Worm (Caenorhabditis elegans) whole organism, young adult: ENCODE results near the gene Y54G11A.14.
A peak's percentile ranks its signal among the peaks of the same experiment; 100 is the strongest.

Source experiments
- B0035.1 ChIP-seq: sonication (generic microtip); optimal IDR thresholded peaks from 2 replicates; lab custom pipeline; 2016; ENCODE audit warnings: missing genetic modification characterization, mild to moderate bottlenecking, missing compliant biosample characterization, missing genotype, missing genetic modification reagents
- B0261.1 ChIP-seq: sonication (generic microtip); optimal IDR thresholded peaks from 2 replicates; lab custom pipeline; 2016; ENCODE audit warnings: mild to moderate bottlenecking, missing genetic modification characterization, moderate library complexity, missing compliant biosample characterization
- B0336.3 ChIP-seq: fragments of 200-800 bp; sonication (Bioruptor generic); IDR thresholded peaks from 2 replicates; pipeline ENCODE4 v1.3.6; 2022; ENCODE audit warnings: missing genetic modification characterization, missing compliant biosample characterization
- C06A6.2 ChIP-seq: fragments of 200-800 bp; sonication (Bioruptor generic); conservative IDR thresholded peaks from 2 replicates; pipeline ENCODE4 v1.3.6; 2022; ENCODE audit warnings: missing genetic modification characterization, missing compliant biosample characterization
- C17E4.6 ChIP-seq: fragments of 200-800 bp; sonication (Bioruptor generic); IDR thresholded peaks from 2 replicates; pipeline ENCODE4 v1.3.6; 2022; ENCODE audit warnings: missing genetic modification reagents, missing genetic modification characterization, missing compliant biosample characterization
- F22D6.2 ChIP-seq: sonication (generic microtip); optimal IDR thresholded peaks from 2 replicates; lab custom pipeline; 2016; ENCODE audit warnings: mild to moderate bottlenecking, missing genetic modification characterization, missing compliant biosample characterization
- F23B12.7 ChIP-seq: sonication (generic microtip); optimal IDR thresholded peaks from 2 replicates; lab custom pipeline; 2017; ENCODE audit warnings: missing genetic modification characterization, mild to moderate bottlenecking, missing compliant biosample characterization, antibody characterized with exemption, moderate library complexity; ENCODE audit not compliant: insufficient read depth
- F33H1.4 ChIP-seq: fragments of 200-800 bp; sonication (Bioruptor generic); IDR thresholded peaks from 2 replicates; pipeline ENCODE4 v1.3.6; 2022; ENCODE audit warnings: missing genetic modification reagents, missing genetic modification characterization, missing compliant biosample characterization
- F55B11.4 ChIP-seq: sonication (generic microtip); optimal IDR thresholded peaks from 2 replicates; lab custom pipeline; 2016; ENCODE audit warnings: missing compliant biosample characterization, missing genetic modification characterization, borderline replicate concordance; ENCODE audit not compliant: insufficient read depth
- F57C9.4 ChIP-seq: sonication (generic microtip); optimal IDR thresholded peaks from 2 replicates; lab custom pipeline; 2017; ENCODE audit warnings: mild to moderate bottlenecking, missing genetic modification characterization, missing compliant biosample characterization
- Y56A3A.18 ChIP-seq: fragments of 200-800 bp; sonication (Bioruptor generic); IDR thresholded peaks from 2 replicates; pipeline ENCODE4 v1.3.6; 2022; ENCODE audit warnings: missing genetic modification reagents, missing genetic modification characterization, missing compliant biosample characterization
- Y67H2A.10 ChIP-seq: fragments of 200-800 bp; sonication (Bioruptor generic); conservative IDR thresholded peaks from 2 replicates; pipeline ENCODE4 v1.3.6; 2022; ENCODE audit warnings: missing genetic modification reagents, missing genetic modification characterization, missing compliant biosample characterization
- akir-1 ChIP-seq: fragments of 200-800 bp; sonication (Bioruptor generic); optimal IDR thresholded peaks from 2 replicates; lab custom pipeline; 2018; ENCODE audit warnings: mild to moderate bottlenecking, missing genetic modification characterization, moderate library complexity, missing compliant biosample characterization
- aptf-2 ChIP-seq: fragments of 200-800 bp; sonication (Bioruptor generic); conservative IDR thresholded peaks from 2 replicates; pipeline ENCODE4 v1.3.6; 2022; ENCODE audit warnings: missing genetic modification reagents, missing genetic modification characterization, missing compliant biosample characterization
- atf-7 ChIP-seq: sonication (generic microtip); optimal IDR thresholded peaks from 2 replicates; lab custom pipeline; 2017; ENCODE audit warnings: mild to moderate bottlenecking, missing genetic modification characterization, missing compliant biosample characterization
- athp-1 ChIP-seq: sonication (generic microtip); optimal IDR thresholded peaks from 2 replicates; lab custom pipeline; 2017; ENCODE audit warnings: mild to moderate bottlenecking, missing genetic modification characterization, missing compliant biosample characterization
- cebp-1 ChIP-seq, 2 experiments: fragments of 200-800 bp in 1 of 2; sonication (Bioruptor generic) in 1 of 2; sonication (generic microtip) in 1 of 2; IDR thresholded peaks in 1 of 2; optimal IDR thresholded peaks in 1 of 2; 2 replicates each; pipeline versions ENCODE4 v1.3.6 to Lab custom; 2017 to 2022; ENCODE audit warnings: missing compliant biosample characterization in 2 of 2, missing genetic modification characterization in 2 of 2, mild to moderate bottlenecking in 1 of 2, missing genetic modification reagents in 1 of 2, moderate library complexity in 1 of 2
- ceh-27 ChIP-seq: fragments of 200-800 bp; sonication (Bioruptor generic); optimal IDR thresholded peaks from 2 replicates; lab custom pipeline; 2018; ENCODE audit warnings: mild to moderate bottlenecking, missing genetic modification characterization, moderate library complexity, missing compliant biosample characterization
- ceh-79 ChIP-seq: sonication (generic microtip); optimal IDR thresholded peaks from 2 replicates; lab custom pipeline; 2017; ENCODE audit warnings: mild to moderate bottlenecking, missing genetic modification characterization, missing compliant biosample characterization
- ceh-91 ChIP-seq: fragments of 200-800 bp; sonication (Bioruptor generic); IDR thresholded peaks from 2 replicates; pipeline ENCODE4 v1.3.6; 2022; ENCODE audit warnings: missing genetic modification reagents, missing genetic modification characterization, missing compliant biosample characterization
- chd-7 ChIP-seq: sonication (generic microtip); optimal IDR thresholded peaks from 2 replicates; lab custom pipeline; 2016; ENCODE audit warnings: mild to moderate bottlenecking, missing genetic modification characterization, moderate library complexity, missing compliant biosample characterization
- die-1 ChIP-seq: sonication (generic microtip); optimal IDR thresholded peaks from 2 replicates; lab custom pipeline; 2016; ENCODE audit warnings: missing genotype, mild to moderate bottlenecking, missing genetic modification characterization, missing compliant biosample characterization
- efl-1 ChIP-seq: fragments of 150-350 bp; optimal IDR thresholded peaks from 2 replicates; lab custom pipeline; 2014; ENCODE audit warnings: missing biosample characterization, missing genetic modification reagents, missing genetic modification characterization
- egrh-3 ChIP-seq: fragments of 200-800 bp; sonication (Bioruptor generic); IDR thresholded peaks from 2 replicates; pipeline ENCODE4 v1.3.6; 2022; ENCODE audit warnings: missing genetic modification reagents, missing genetic modification characterization, missing compliant biosample characterization
- him-1 ChIP-seq: sonication (generic microtip); optimal IDR thresholded peaks from 2 replicates; lab custom pipeline; 2016; ENCODE audit warnings: missing genotype, missing genetic modification reagents, missing genetic modification characterization, missing compliant biosample characterization
- hlh-26 ChIP-seq: fragments of 200-800 bp; sonication (Bioruptor generic); conservative IDR thresholded peaks from 2 replicates; pipeline ENCODE4 v1.3.6; 2022; ENCODE audit warnings: missing genetic modification reagents, missing genetic modification characterization, missing compliant biosample characterization
- lin-35 ChIP-seq, 3 experiments: fragments of 150-350 bp in 2 of 3; sonication (generic microtip) in 1 of 3; optimal IDR thresholded peaks; 2 replicates each; lab custom pipeline; 2014 to 2018; ENCODE audit warnings: missing biosample characterization in 3 of 3, missing genetic modification characterization in 3 of 3, missing genetic modification reagents in 3 of 3
- lin-40 ChIP-seq: sonication (generic microtip); optimal IDR thresholded peaks from 2 replicates; lab custom pipeline; 2016; ENCODE audit warnings: missing genetic modification characterization, mild to moderate bottlenecking, missing compliant biosample characterization, missing genotype, missing genetic modification reagents
- lsl-1 ChIP-seq: fragments of 200-800 bp; sonication (Bioruptor generic); optimal IDR thresholded peaks from 2 replicates; lab custom pipeline; 2018; ENCODE audit warnings: mild to moderate bottlenecking, missing genetic modification characterization, moderate library complexity, missing compliant biosample characterization
- lsy-27 ChIP-seq: sonication (generic microtip); optimal IDR thresholded peaks from 2 replicates; lab custom pipeline; 2017; ENCODE audit warnings: missing genetic modification characterization, mild to moderate bottlenecking, missing compliant biosample characterization, antibody characterized with exemption, missing genotype, borderline replicate concordance; ENCODE audit not compliant: insufficient read depth
- nfya-1 ChIP-seq: sonication (generic microtip); optimal IDR thresholded peaks from 2 replicates; lab custom pipeline; 2017; ENCODE audit warnings: antibody characterized with exemption, missing compliant biosample characterization, missing genetic modification characterization, borderline replicate concordance; ENCODE audit not compliant: insufficient read depth
- nhr-120 ChIP-seq: fragments of 200-800 bp; sonication (Bioruptor generic); IDR thresholded peaks from 2 replicates; pipeline ENCODE4 v1.3.6; 2022; ENCODE audit warnings: missing genetic modification characterization, missing compliant biosample characterization
- nhr-80 ChIP-seq: sonication (generic microtip); optimal IDR thresholded peaks from 2 replicates; lab custom pipeline; 2016; ENCODE audit warnings: missing genetic modification characterization, missing compliant biosample characterization
- nhr-90 ChIP-seq: sonication (generic microtip); optimal IDR thresholded peaks from 2 replicates; lab custom pipeline; 2016; ENCODE audit warnings: missing genotype, mild to moderate bottlenecking, missing genetic modification characterization, missing compliant biosample characterization
- rcor-1 ChIP-seq: fragments of 200-800 bp; sonication (Bioruptor generic); IDR thresholded peaks from 2 replicates; pipeline ENCODE4 v1.3.6; 2022; ENCODE audit warnings: missing genetic modification reagents, missing genetic modification characterization, missing compliant biosample characterization
- repo-1 ChIP-seq: sonication (generic microtip); optimal IDR thresholded peaks from 2 replicates; lab custom pipeline; 2017; ENCODE audit warnings: mild to moderate bottlenecking, missing genetic modification characterization, missing compliant biosample characterization
- rpc-1 ChIP-seq, 2 experiments: fragments of 150-350 bp in 1 of 2; sonication (generic microtip) in 1 of 2; optimal IDR thresholded peaks; 2 replicates each; lab custom pipeline; 2014 to 2018; ENCODE audit warnings: missing biosample characterization in 1 of 2, missing genetic modification characterization in 1 of 2, missing genetic modification reagents in 1 of 2, missing genotype in 1 of 2
- sdz-38 ChIP-seq: sonication (generic microtip); optimal IDR thresholded peaks from 2 replicates; lab custom pipeline; 2016; ENCODE audit warnings: missing genotype, missing genetic modification characterization, missing compliant biosample characterization
- sea-2 ChIP-seq: fragments of 200-800 bp; sonication (Bioruptor generic); IDR thresholded peaks from 2 replicates; pipeline ENCODE4 v1.3.6; 2022; ENCODE audit warnings: missing genetic modification characterization, missing compliant biosample characterization
- somi-1 ChIP-seq: fragments of 200-800 bp; sonication (Bioruptor generic); optimal IDR thresholded peaks from 2 replicates; lab custom pipeline; 2018; ENCODE audit warnings: mild to moderate bottlenecking, missing genetic modification characterization, missing compliant biosample characterization
- tlf-1 ChIP-seq: fragments of 200-800 bp; sonication (Bioruptor generic); optimal IDR thresholded peaks from 2 replicates; lab custom pipeline; 2018; ENCODE audit warnings: mild to moderate bottlenecking, missing genetic modification characterization, missing compliant biosample characterization
- unc-130 ChIP-seq: sonication (generic microtip); optimal IDR thresholded peaks from 2 replicates; lab custom pipeline; 2016; ENCODE audit warnings: missing genetic modification reagents, missing genetic modification characterization, missing compliant biosample characterization
- xnd-1 ChIP-seq: sonication (generic microtip); optimal IDR thresholded peaks from 2 replicates; lab custom pipeline; 2016; ENCODE audit warnings: missing genotype, missing genetic modification reagents, missing genetic modification characterization, missing compliant biosample characterization
- zfh-2 ChIP-seq: fragments of 200-800 bp; sonication (Bioruptor generic); conservative IDR thresholded peaks from 2 replicates; pipeline ENCODE4 v1.3.6; 2022; ENCODE audit warnings: missing genetic modification reagents, missing genetic modification characterization, missing compliant biosample characterization
- zim-3 ChIP-seq: sonication (generic microtip); optimal IDR thresholded peaks from 2 replicates; lab custom pipeline; 2017; ENCODE audit warnings: mild to moderate bottlenecking, missing genetic modification characterization, moderate library complexity, missing compliant biosample characterization
- ztf-22 ChIP-seq: fragments of 200-800 bp; sonication (Bioruptor generic); optimal IDR thresholded peaks from 2 replicates; lab custom pipeline; 2018; ENCODE audit warnings: mild to moderate bottlenecking, missing genetic modification characterization, moderate library complexity, missing compliant biosample characterization
- ztf-3 ChIP-seq: fragments of 200-800 bp; sonication (Bioruptor generic); optimal IDR thresholded peaks from 2 replicates; lab custom pipeline; 2018; ENCODE audit warnings: mild to moderate bottlenecking, missing genetic modification characterization, missing compliant biosample characterization

Gene Y54G11A.14

ce11 chrII:14365182-14365751, 47.3 kb downstream of the Y54G11A.14 start, which contains the start of gene imb-2 (continued):
- TF ChIP-seq rpc-1 (optimal IDR thresholded peaks at IDR 0.05; lab: Kevin White, UChicago) (no peak), rpc-1 (tag; optimal IDR thresholded peaks at IDR 0.05; lab: Kevin White, UChicago) (no peak), ztf-22 (no peak), Y56A3A.18 (GFP tag; lab: Robert Waterston, UW) (no peak), sdz-38 (tag; lab: Kevin White, UChicago) (no peak), C17E4.6 (GFP tag; lab: Robert Waterston, UW) (no peak), zfh-2 (peak; percentile 61), lsy-27 (tag; lab: Kevin White, UChicago) (no peak), tlf-1 (GFP tag; lab: Kevin White, UChicago) (no peak), lsl-1 (GFP tag; lab: Kevin White, UChicago) (peak; percentile 88), nfya-1 (tag; lab: Kevin White, UChicago) (no peak), F55B11.4 (tag; lab: Kevin White, UChicago) (no peak), athp-1 (tag; lab: Kevin White, UChicago) (no peak), B0035.1 (tag; lab: Kevin White, UChicago) (no peak), die-1 (tag; lab: Kevin White, UChicago) (no peak), C06A6.2 (GFP tag; lab: Robert Waterston, UW) (no peak), F23B12.7 (tag; lab: Kevin White, UChicago) (no peak), aptf-2 (no peak), lin-35 (GFP tag; optimal IDR thresholded peaks at IDR 0.05; lab: Kevin White, UChicago) (peak in 1 of 3 experiments; percentile 73), zim-3 (tag; lab: Kevin White, UChicago) (no peak), cebp-1 (GFP tag; IDR thresholded peaks at IDR 0.05; lab: Robert Waterston, UW) (no peak), cebp-1 (tag; optimal IDR thresholded peaks at IDR 0.05; lab: Kevin White, UChicago) (peak; percentile 38), hlh-26 (GFP tag; lab: Robert Waterston, UW) (no peak), unc-130 (GFP tag; lab: Kevin White, UChicago) (peak; percentile 12), B0261.1 (tag; lab: Kevin White, UChicago) (no peak), Y67H2A.10 (GFP tag; lab: Robert Waterston, UW) (no peak), ceh-27 (GFP tag; lab: Kevin White, UChicago) (peak; percentile 12), efl-1 (GFP tag; lab: Kevin White, UChicago) (peak; percentile 40), lin-40 (tag; lab: Kevin White, UChicago) (peak; percentile 36), nhr-120 (no peak), rcor-1 (GFP tag; lab: Robert Waterston, UW) (0 out of 2 replicates have a peak, but pooled peaks have one; percentile 17), akir-1 (GFP tag; lab: Kevin White, UChicago) (no peak), xnd-1 (tag; lab: Kevin White, UChicago) (peak; percentile 82), F33H1.4 (peak; percentile 86), ztf-3 (GFP tag; lab: Kevin White, UChicago) (no peak), F22D6.2 (tag; lab: Kevin White, UChicago) (no peak), repo-1 (tag; lab: Kevin White, UChicago) (no peak), ceh-79 (no peak), nhr-80 (tag; lab: Kevin White, UChicago) (peak; percentile 44), nhr-90 (tag; lab: Kevin White, UChicago) (no peak), sea-2 (no peak), somi-1 (no peak), him-1 (tag; lab: Kevin White, UChicago) (peak; percentile 3), ceh-91 (GFP tag; lab: Robert Waterston, UW) (peak; percentile 52; the same call in 1 of the 2 replicates), egrh-3 (GFP tag; lab: Robert Waterston, UW) (no peak), atf-7 (tag; lab: Kevin White, UChicago) (no peak), F57C9.4 (no peak), B0336.3 (GFP tag; lab: Robert Waterston, UW) (no peak), chd-7 (tag; lab: Kevin White, UChicago) (no peak)
